Worm (Caenorhabditis elegans) whole organism, L4 larva: ENCODE data around the gene vglu-3.

Source experiments
- F37D6.2 ChIP-seq: sonication (generic microtip); optimal IDR thresholded peaks from 2 replicates; lab custom pipeline; 2016; ENCODE audit warnings: mild to moderate bottlenecking, missing genetic modification characterization, missing compliant biosample characterization
- F49E8.2 ChIP-seq: sonication (generic microtip); optimal IDR thresholded peaks from 2 replicates; lab custom pipeline; 2016; ENCODE audit warnings: missing compliant biosample characterization, mild to moderate bottlenecking, missing genetic modification characterization, borderline replicate concordance
- R02D3.7 ChIP-seq: fragments of 150-350 bp; sonication (generic microtip); optimal IDR thresholded peaks from 3 replicates; lab custom pipeline; 2014; ENCODE audit warnings: missing biosample characterization, missing genetic modification characterization
- T20F7.1 ChIP-seq: fragments of 200-800 bp; sonication (Bioruptor generic); optimal IDR thresholded peaks from 2 replicates; lab custom pipeline; 2018; ENCODE audit warnings: mild to moderate bottlenecking, missing genetic modification characterization, missing compliant biosample characterization
- T26A8.4 ChIP-seq: fragments of 200-800 bp; sonication (Bioruptor generic); IDR thresholded peaks from 2 replicates; pipeline ENCODE4 v1.3.6; 2022; ENCODE audit warnings: missing genetic modification characterization, missing compliant biosample characterization
- Y48G9A.11 ChIP-seq: fragments of 200-800 bp; sonication (Bioruptor generic); IDR thresholded peaks from 2 replicates; pipeline ENCODE4 v1.3.6; 2022; ENCODE audit warnings: missing genetic modification reagents, missing genetic modification characterization, missing compliant biosample characterization
- Y5F2A.4 ChIP-seq: fragments of 200-800 bp; sonication (Bioruptor generic); optimal IDR thresholded peaks from 2 replicates; lab custom pipeline; 2018; ENCODE audit warnings: mild to moderate bottlenecking, missing genetic modification characterization, missing compliant biosample characterization
- Y75B8A.6 ChIP-seq: fragments of 200-800 bp; sonication (Bioruptor generic); IDR thresholded peaks from 2 replicates; pipeline ENCODE4 v1.3.6; 2022; ENCODE audit warnings: missing genetic modification reagents, missing genetic modification characterization, missing compliant biosample characterization
- ZK337.2 ChIP-seq: fragments of 200-800 bp; sonication (Bioruptor generic); IDR thresholded peaks from 2 replicates; pipeline ENCODE4 v1.3.6; 2022; ENCODE audit warnings: missing genetic modification reagents, missing genetic modification characterization, missing compliant biosample characterization
- aha-1 ChIP-seq: fragments of 150-350 bp; peaks from one replicate; lab custom pipeline; 2014; ENCODE audit warnings: missing biosample characterization, missing genetic modification characterization
- ama-1 ChIP-seq: fragments of 150-350 bp; optimal IDR thresholded peaks from 2 replicates; lab custom pipeline; 2014; ENCODE audit warnings: inconsistent platforms, mixed read lengths
- arid-1 ChIP-seq: fragments of 200-800 bp; sonication (Bioruptor generic); conservative IDR thresholded peaks from 2 replicates; pipeline ENCODE4 v1.3.6; 2022; ENCODE audit warnings: missing genetic modification reagents, missing genetic modification characterization, missing compliant biosample characterization
- ceh-32 ChIP-seq: sonication (generic microtip); optimal IDR thresholded peaks from 2 replicates; lab custom pipeline; 2016; ENCODE audit warnings: mild to moderate bottlenecking, missing genetic modification characterization, missing compliant biosample characterization; ENCODE audit not compliant: poor library complexity
- ceh-44 ChIP-seq: fragments of 200-800 bp; sonication (Bioruptor generic); IDR thresholded peaks from 2 replicates; pipeline ENCODE4 v1.3.6; 2022; ENCODE audit warnings: missing genetic modification reagents, missing genetic modification characterization, missing compliant biosample characterization
- dmd-8 ChIP-seq: fragments of 200-800 bp; sonication (Bioruptor generic); IDR thresholded peaks from 2 replicates; pipeline ENCODE4 v1.3.6; 2022; ENCODE audit warnings: missing genetic modification characterization, missing compliant biosample characterization
- duxl-1 ChIP-seq: sonication (generic microtip); optimal IDR thresholded peaks from 2 replicates; lab custom pipeline; 2016; ENCODE audit warnings: mild to moderate bottlenecking, missing genetic modification characterization, moderate library complexity, missing compliant biosample characterization; ENCODE audit not compliant: poor library complexity
- dve-1 ChIP-seq: sonication (generic microtip); optimal IDR thresholded peaks from 2 replicates; lab custom pipeline; 2017; ENCODE audit warnings: antibody characterized with exemption, mild to moderate bottlenecking, missing genetic modification characterization, missing compliant biosample characterization; ENCODE audit not compliant: insufficient read depth
- fos-1 ChIP-seq: fragments of 150-350 bp; optimal IDR thresholded peaks from 2 replicates; lab custom pipeline; 2014; ENCODE audit warnings: missing biosample characterization, missing genetic modification characterization
- gei-8 ChIP-seq: fragments of 200-800 bp; sonication (Bioruptor generic); optimal IDR thresholded peaks from 2 replicates; lab custom pipeline; 2018; ENCODE audit warnings: mild to moderate bottlenecking, missing genetic modification characterization, missing compliant biosample characterization
- hlh-11 ChIP-seq: fragments of 200-800 bp; sonication (Bioruptor generic); optimal IDR thresholded peaks from 2 replicates; lab custom pipeline; 2018; ENCODE audit warnings: mild to moderate bottlenecking, missing genetic modification characterization, missing compliant biosample characterization
- lim-7 ChIP-seq: fragments of 200-800 bp; sonication (Bioruptor generic); IDR thresholded peaks from 2 replicates; pipeline ENCODE4 v1.3.6; 2022; ENCODE audit warnings: missing genetic modification characterization, missing compliant biosample characterization
- lin-13 ChIP-seq: fragments of 150-350 bp; optimal IDR thresholded peaks from 2 replicates; lab custom pipeline; 2014; ENCODE audit warnings: missing biosample characterization, missing genetic modification reagents, missing genetic modification characterization
- lin-15B ChIP-seq: fragments of 150-350 bp; sonication (generic microtip); optimal IDR thresholded peaks from 3 replicates; lab custom pipeline; 2014; ENCODE audit warnings: missing biosample characterization, missing genetic modification characterization
- lin-39 ChIP-seq: fragments of 150-350 bp; optimal IDR thresholded peaks from 2 replicates; lab custom pipeline; 2014; ENCODE audit warnings: missing biosample characterization, missing genetic modification reagents, missing genetic modification characterization
- mdt-29 ChIP-seq: fragments of 200-800 bp; sonication (Bioruptor generic); IDR thresholded peaks from 2 replicates; pipeline ENCODE4 v1.3.6; 2022; ENCODE audit warnings: missing genetic modification reagents, missing genetic modification characterization, missing compliant biosample characterization
- mxl-2 ChIP-seq: fragments of 200-800 bp; sonication (Bioruptor generic); conservative IDR thresholded peaks from 2 replicates; pipeline ENCODE4 v1.3.6; 2022; ENCODE audit warnings: missing genetic modification reagents, missing genetic modification characterization, missing compliant biosample characterization
- mxl-3 ChIP-seq: fragments of 200-800 bp; sonication (Bioruptor generic); optimal IDR thresholded peaks from 2 replicates; lab custom pipeline; 2018; ENCODE audit warnings: mild to moderate bottlenecking, missing genetic modification characterization, missing compliant biosample characterization
- nhr-11 ChIP-seq: fragments of 150-350 bp; optimal IDR thresholded peaks from 2 replicates; lab custom pipeline; 2014; ENCODE audit warnings: missing biosample characterization, missing genetic modification characterization
- nhr-25 ChIP-seq: sonication (generic microtip); optimal IDR thresholded peaks from 2 replicates; lab custom pipeline; 2017; ENCODE audit warnings: missing genetic modification characterization, mild to moderate bottlenecking, missing compliant biosample characterization, antibody characterized with exemption, moderate library complexity, borderline replicate concordance; ENCODE audit not compliant: insufficient read depth
- nhr-41 ChIP-seq: fragments of 200-800 bp; sonication (Bioruptor generic); IDR thresholded peaks from 2 replicates; pipeline ENCODE4 v1.3.6; 2022; ENCODE audit warnings: missing genetic modification reagents, missing genetic modification characterization, missing compliant biosample characterization
- nhr-42 ChIP-seq: fragments of 200-800 bp; sonication (Bioruptor generic); IDR thresholded peaks from 2 replicates; pipeline ENCODE4 v1.3.6; 2022; ENCODE audit warnings: missing genetic modification characterization, missing compliant biosample characterization
- php-3 ChIP-seq: fragments of 200-800 bp; sonication (Bioruptor generic); IDR thresholded peaks from 2 replicates; pipeline ENCODE4 v1.3.6; 2022; ENCODE audit warnings: missing genetic modification reagents, missing genetic modification characterization, missing compliant biosample characterization
- pqm-1 ChIP-seq: sonication (generic microtip); optimal IDR thresholded peaks from 2 replicates; lab custom pipeline; 2017; ENCODE audit warnings: missing biosample characterization, missing genetic modification characterization
- saeg-2 ChIP-seq: fragments of 200-800 bp; sonication (Bioruptor generic); IDR thresholded peaks from 2 replicates; pipeline ENCODE4 v1.3.6; 2022; ENCODE audit warnings: missing genetic modification reagents, missing genetic modification characterization, missing compliant biosample characterization
- snpc-4 ChIP-seq: fragments of 150-350 bp; optimal IDR thresholded peaks from 2 replicates; lab custom pipeline; 2014; ENCODE audit warnings: missing biosample characterization, missing genetic modification characterization
- spr-1 ChIP-seq: sonication (generic microtip); optimal IDR thresholded peaks from 2 replicates; lab custom pipeline; 2016; ENCODE audit warnings: mild to moderate bottlenecking, missing genetic modification characterization, missing compliant biosample characterization
- spr-3 ChIP-seq: fragments of 200-800 bp; sonication (Bioruptor generic); optimal IDR thresholded peaks from 2 replicates; lab custom pipeline; 2018; ENCODE audit warnings: mild to moderate bottlenecking, missing genetic modification characterization, missing compliant biosample characterization
- unc-130 ChIP-seq: sonication (generic microtip); optimal IDR thresholded peaks from 2 replicates; lab custom pipeline; 2016; ENCODE audit warnings: missing genetic modification reagents, missing genetic modification characterization, missing compliant biosample characterization
- unc-39 ChIP-seq: sonication (generic microtip); optimal IDR thresholded peaks from 2 replicates; lab custom pipeline; 2017; ENCODE audit warnings: missing biosample characterization, missing genetic modification characterization
- ztf-11 ChIP-seq: fragments of 150-350 bp; optimal IDR thresholded peaks from 2 replicates; lab custom pipeline; 2014; ENCODE audit warnings: missing biosample characterization, missing genetic modification characterization

vglu-3 gene

ce11 chrIII:10331232-10331631, 31.1 kb downstream of the vglu-3 start (continued):
- TF ChIP-seq ztf-11 (tag; lab: Kevin White, UChicago), result no peak
- TF ChIP-seq gei-8 (GFP tag; lab: Kevin White, UChicago), result no peak
- no peak for TF ChIP-seq T20F7.1 (GFP tag; lab: Kevin White, UChicago)
- peak; percentile 17; the same call in 1 of the 2 replicates for TF ChIP-seq mdt-29
- no peak for TF ChIP-seq mxl-3
- no peak for TF ChIP-seq unc-130 (GFP tag; lab: Kevin White, UChicago)
- TF ChIP-seq duxl-1, result no peak
- TF ChIP-seq Y75B8A.6 (GFP tag; lab: Robert Waterston, UW), result no peak
- no peak for TF ChIP-seq nhr-42
- peak; percentile 26 for TF ChIP-seq dve-1 (tag; lab: Kevin White, UChicago)
- no peak for TF ChIP-seq Y5F2A.4
- no peak for TF ChIP-seq spr-3 (GFP tag; lab: Kevin White, UChicago)
- TF ChIP-seq arid-1, result no peak
- TF ChIP-seq ZK337.2 (GFP tag; lab: Robert Waterston, UW), result no peak
- no peak for TF ChIP-seq snpc-4
- TF ChIP-seq R02D3.7 (tag; lab: Kevin White, UChicago), result no peak
- TF ChIP-seq F49E8.2 (tag; lab: Kevin White, UChicago), result no peak
- TF ChIP-seq dmd-8 (GFP tag; lab: Robert Waterston, UW), result no peak
- TF ChIP-seq lim-7 (GFP tag; lab: Robert Waterston, UW), result no peak
- TF ChIP-seq fos-1 (tag; lab: Kevin White, UChicago), result no peak
- no peak for TF ChIP-seq ceh-32 (tag; lab: Kevin White, UChicago)
- peak; percentile 31 for TF ChIP-seq aha-1 (tag; lab: Kevin White, UChicago)
- no peak for TF ChIP-seq mxl-2 (GFP tag; lab: Robert Waterston, UW)
- TF ChIP-seq ceh-44 (GFP tag; lab: Robert Waterston, UW), result no peak
- TF ChIP-seq nhr-11, result no peak
- TF ChIP-seq lin-13 (GFP tag; lab: Kevin White, UChicago), result no peak
- TF ChIP-seq spr-1 (tag; lab: Kevin White, UChicago), result no peak

- TF ChIP-seq gei-8 (GFP tag; lab: Kevin White, UChicago), result no peak
- no peak for TF ChIP-seq lin-39 (tag; lab: Kevin White, UChicago)
- no peak for TF ChIP-seq Y48G9A.11 (GFP tag; lab: Robert Waterston, UW)
- no peak for TF ChIP-seq hlh-11 (tag; lab: Kevin White, UChicago)
- TF ChIP-seq F37D6.2, result no peak
- TF ChIP-seq nhr-25 (tag; lab: Kevin White, UChicago), result no peak
- no peak for TF ChIP-seq lin-15B (tag; lab: Kevin White, UChicago)
- TF ChIP-seq T26A8.4 (GFP tag; lab: Robert Waterston, UW), result no peak
- TF ChIP-seq snpc-4, result no peak
- no peak for TF ChIP-seq nhr-41 (GFP tag; lab: Robert Waterston, UW)
- no peak for TF ChIP-seq nhr-42
- no peak for TF ChIP-seq unc-39
- TF ChIP-seq pqm-1 (tag; lab: Kevin White, UChicago), result no peak
- no peak for TF ChIP-seq ama-1 (lab: Kevin White, UChicago)
- TF ChIP-seq Y5F2A.4, result no peak
- no peak for TF ChIP-seq fos-1 (tag; lab: Kevin White, UChicago)
- no peak for TF ChIP-seq aha-1 (tag; lab: Kevin White, UChicago)
- TF ChIP-seq ceh-32 (tag; lab: Kevin White, UChicago), result no peak
- TF ChIP-seq saeg-2, result no peak
- TF ChIP-seq php-3 (GFP tag; lab: Robert Waterston, UW), result no peak
- TF ChIP-seq, all 104 proteins: peak for 0
These were observed 32.4 kb downstream of the vglu-3 start, which contains the start of gene T07C4.12 for ce11 chrIII:10332560-10332959. TSS of gene T07C4.12 (minus strand) at chrIII:10332660.
